Fruit fly (Drosophila melanogaster): ENCODE data around the gene CG5447.

dm6 chr3R:26432978-26433377, 19.4 kb upstream of the CG5447 start:
- no peak for TF ChIP-seq kay (GFP tag; ENCODE audit: borderline replicate concordance)
- no peak for TF ChIP-seq Hr96 (GFP tag; optimal IDR thresholded peaks at IDR 0.05)

Data from whole organism, adult.